Worm (Caenorhabditis elegans): ENCODE results near the gene clpf-1.

clpf-1 gene

ce11 chrIII:3428574-3428973 is 31.0 kb downstream of the clpf-1 start:
- no peak for TF ChIP-seq dao-5 (tag; optimal IDR thresholded peaks at IDR 0.05)
- no peak for TF ChIP-seq W03F9.2 (tag; optimal IDR thresholded peaks at IDR 0.05)
- TF ChIP-seq him-1 (tag; optimal IDR thresholded peaks at IDR 0.05): no peak

- TF ChIP-seq W03F9.2 (tag; optimal IDR thresholded peaks at IDR 0.05): no peak
- TF ChIP-seq him-1 (tag; optimal IDR thresholded peaks at IDR 0.05): no peak
- TF ChIP-seq dao-5 (tag; optimal IDR thresholded peaks at IDR 0.05): no peak
Measured at ce11 chrIII:3429761-3430160, 32.2 kb downstream of the clpf-1 start.

- TF ChIP-seq dao-5 (tag; optimal IDR thresholded peaks at IDR 0.05) (no peak), him-1 (tag; optimal IDR thresholded peaks at IDR 0.05) (no peak), W03F9.2 (tag; optimal IDR thresholded peaks at IDR 0.05) (no peak)
Measured at ce11 chrIII:3430667-3431066, 33.1 kb downstream of the clpf-1 start.

DNA sequence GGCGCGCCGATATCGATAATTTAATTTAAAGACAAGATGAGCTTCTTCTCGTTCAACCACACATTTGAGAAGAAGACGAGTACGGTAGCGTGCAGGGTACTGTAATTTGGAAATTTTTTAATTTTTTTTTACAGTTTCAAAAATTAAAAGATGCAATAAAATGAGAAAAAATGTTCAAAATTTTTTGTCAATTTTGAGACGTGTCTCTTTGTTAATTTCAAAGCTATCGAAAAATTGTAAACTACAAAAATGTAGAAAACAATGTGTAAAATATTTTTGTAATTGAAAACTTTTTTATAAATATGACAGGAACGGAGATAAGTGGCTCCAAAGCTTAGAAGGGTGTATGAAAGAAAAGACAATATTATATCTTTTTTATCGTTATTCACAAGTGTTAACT is 33.8 kb downstream of the clpf-1 start, which contains the start of gene K01A11.1:
Gene K01A11.1, minus strand, starts transcription at position 101 of the 400 bp plus-strand sequence.
- no peak for TF ChIP-seq dao-5 (tag; optimal IDR thresholded peaks at IDR 0.05)
- no peak for TF ChIP-seq W03F9.2 (tag; optimal IDR thresholded peaks at IDR 0.05)
- no peak for TF ChIP-seq him-1 (tag; optimal IDR thresholded peaks at IDR 0.05)

DNA sequence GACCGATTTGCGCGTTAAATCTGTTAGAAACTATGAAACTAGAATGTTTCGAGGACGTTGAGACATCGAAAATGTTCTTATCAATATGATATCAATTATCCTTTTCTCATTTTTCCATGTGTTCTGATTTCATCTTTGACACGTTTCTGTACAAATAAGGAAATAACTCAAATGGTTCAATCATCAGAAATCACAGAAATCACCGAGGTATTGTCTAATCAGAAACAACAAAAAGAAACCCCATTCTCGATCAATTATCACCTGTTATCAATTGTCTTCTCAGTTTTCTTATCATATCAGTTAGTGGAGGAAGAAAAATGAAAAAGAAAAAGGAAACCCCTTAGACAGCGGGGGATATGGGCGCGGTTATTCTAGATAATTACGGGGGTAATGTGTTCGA is 37.6 kb downstream of the clpf-1 start:
- TF ChIP-seq him-1 (tag; optimal IDR thresholded peaks at IDR 0.05): no peak
- no peak for TF ChIP-seq W03F9.2 (tag; optimal IDR thresholded peaks at IDR 0.05)
- no peak for TF ChIP-seq dao-5 (tag; optimal IDR thresholded peaks at IDR 0.05)

ce11 chrIII:3437139-3437538 is 39.6 kb downstream of the clpf-1 start:
- no peak for TF ChIP-seq W03F9.2 (tag; optimal IDR thresholded peaks at IDR 0.05)
- no peak for TF ChIP-seq dao-5 (tag; optimal IDR thresholded peaks at IDR 0.05)
- no peak for TF ChIP-seq him-1 (tag; optimal IDR thresholded peaks at IDR 0.05)

DNA sequence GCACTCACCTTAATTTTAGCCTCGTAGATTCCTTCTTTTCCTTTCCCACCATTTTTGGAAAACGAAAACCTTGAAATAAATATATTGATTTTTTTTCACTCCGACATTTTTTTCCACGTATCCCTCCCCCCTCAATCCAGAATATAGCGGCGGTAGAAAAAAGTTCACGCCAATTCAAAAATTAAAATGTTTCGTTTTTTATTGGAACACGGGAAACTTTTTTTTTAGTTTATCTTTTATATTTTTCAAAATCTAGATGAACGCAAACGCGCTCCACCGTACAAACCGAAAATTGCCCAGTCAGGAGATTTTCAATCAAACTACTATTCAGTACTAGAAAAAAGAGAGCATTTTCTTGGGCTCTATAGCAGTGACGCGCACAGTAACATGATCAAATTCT is 46.6 kb downstream of the clpf-1 start, which contains the start of gene spe-41:
Gene spe-41, minus strand, starts transcription at position 72 of the 400 bp plus-strand sequence.
- TF ChIP-seq dao-5 (tag; optimal IDR thresholded peaks at IDR 0.05) (no peak), W03F9.2 (tag; optimal IDR thresholded peaks at IDR 0.05) (no peak), him-1 (tag; optimal IDR thresholded peaks at IDR 0.05) (no peak)
